Worm (Caenorhabditis elegans) whole organism, L1 larva: ENCODE measurements around the gene fog-2.

Experiments
- C16A3.4 ChIP-seq: fragments of 150-350 bp; optimal IDR thresholded peaks from 2 replicates; lab custom pipeline; 2014; ENCODE audit warnings: missing biosample characterization, missing genetic modification characterization
- aly-2 ChIP-seq: fragments of 150-350 bp; optimal IDR thresholded peaks from 2 replicates; lab custom pipeline; 2014; ENCODE audit warnings: missing biosample characterization, missing genetic modification characterization
- ama-1 ChIP-seq: fragments of 150-350 bp; optimal IDR thresholded peaks from 2 replicates; lab custom pipeline; 2014
- blmp-1 ChIP-seq: fragments of 150-350 bp; optimal IDR thresholded peaks from 2 replicates; lab custom pipeline; 2014; ENCODE audit warnings: missing biosample characterization, missing genetic modification characterization
- ceh-63 ChIP-seq: fragments of 200-800 bp; sonication (Bioruptor generic); optimal IDR thresholded peaks from 2 replicates; lab custom pipeline; 2018; ENCODE audit warnings: mild to moderate bottlenecking, missing genetic modification characterization, missing compliant biosample characterization
- ceh-8 ChIP-seq: fragments of 200-800 bp; sonication (Bioruptor generic); optimal IDR thresholded peaks from 2 replicates; lab custom pipeline; 2018; ENCODE audit warnings: mild to moderate bottlenecking, missing genetic modification characterization, moderate library complexity, missing compliant biosample characterization
- dpl-1 ChIP-seq, 3 experiments: fragments of 150-350 bp in 2 of 3; sonication (generic microtip) in 1 of 3; optimal IDR thresholded peaks; 2 replicates each; lab custom pipeline; 2014 to 2017; ENCODE audit warnings: missing biosample characterization in 3 of 3, missing genetic modification characterization in 3 of 3, missing genetic modification reagents in 3 of 3
- dsc-1 ChIP-seq: sonication (generic microtip); optimal IDR thresholded peaks from 2 replicates; lab custom pipeline; 2016; ENCODE audit warnings: mild to moderate bottlenecking, missing genetic modification characterization, missing compliant biosample characterization
- efl-1 ChIP-seq, 4 experiments: fragments of 150-350 bp; optimal IDR thresholded peaks in 3 of 4; peaks in 1 of 4; 1 replicate in 1 of 4; 2 replicates in 3 of 4; lab custom pipeline; 2014; ENCODE audit warnings: missing biosample characterization in 2 of 4, missing genetic modification characterization in 2 of 4, missing genetic modification reagents in 2 of 4
- elt-2 ChIP-seq: sonication (generic microtip); optimal IDR thresholded peaks from 2 replicates; lab custom pipeline; 2016; ENCODE audit warnings: missing genetic modification characterization, mild to moderate bottlenecking, inconsistent platforms, missing compliant biosample characterization, missing genetic modification reagents
- ets-5 ChIP-seq: fragments of 200-800 bp; sonication (Bioruptor generic); IDR thresholded peaks from 2 replicates; pipeline ENCODE4 v1.3.6; 2022; ENCODE audit warnings: missing genetic modification characterization, missing compliant biosample characterization
- fkh-4 ChIP-seq: sonication (generic microtip); optimal IDR thresholded peaks from 2 replicates; lab custom pipeline; 2016; ENCODE audit warnings: missing compliant biosample characterization, missing genetic modification characterization, borderline replicate concordance
- fkh-8 ChIP-seq: sonication (generic microtip); optimal IDR thresholded peaks from 2 replicates; lab custom pipeline; 2016; ENCODE audit warnings: mild to moderate bottlenecking, missing genetic modification characterization, missing compliant biosample characterization
- fos-1 ChIP-seq: fragments of 150-350 bp; optimal IDR thresholded peaks from 2 replicates; lab custom pipeline; 2014; ENCODE audit warnings: missing biosample characterization, missing genetic modification characterization
- hlh-4 ChIP-seq: sonication (generic microtip); optimal IDR thresholded peaks from 2 replicates; lab custom pipeline; 2016; ENCODE audit warnings: mild to moderate bottlenecking, missing genetic modification characterization, missing compliant biosample characterization
- irx-1 ChIP-seq: sonication (generic microtip); optimal IDR thresholded peaks from 2 replicates; lab custom pipeline; 2016; ENCODE audit warnings: missing genetic modification characterization, missing compliant biosample characterization
- isw-1 ChIP-seq: fragments of 200-800 bp; sonication (Bioruptor generic); IDR thresholded peaks from 2 replicates; pipeline ENCODE4 v1.3.6; 2022; ENCODE audit warnings: missing genetic modification characterization, missing compliant biosample characterization
- jun-1 ChIP-seq: fragments of 150-350 bp; optimal IDR thresholded peaks from 2 replicates; lab custom pipeline; 2014; ENCODE audit warnings: missing biosample characterization, missing genetic modification reagents, missing genetic modification characterization
- lin-13 ChIP-seq: fragments of 150-350 bp; optimal IDR thresholded peaks from 2 replicates; lab custom pipeline; 2014; ENCODE audit warnings: missing biosample characterization, missing genetic modification reagents, missing genetic modification characterization
- lin-35 ChIP-seq, 2 experiments: fragments of 150-350 bp; optimal IDR thresholded peaks; 2 replicates each; lab custom pipeline; 2014; ENCODE audit warnings: missing biosample characterization in 2 of 2, missing genetic modification characterization in 2 of 2, missing genetic modification reagents in 2 of 2
- lir-3 ChIP-seq: sonication (generic microtip); optimal IDR thresholded peaks from 2 replicates; lab custom pipeline; 2016; ENCODE audit warnings: mild to moderate bottlenecking, missing genetic modification characterization, moderate library complexity, missing compliant biosample characterization; ENCODE audit not compliant: poor library complexity
- mab-9 ChIP-seq: fragments of 200-800 bp; sonication (Bioruptor generic); IDR thresholded peaks from 2 replicates; pipeline ENCODE4 v1.3.6; 2022; ENCODE audit warnings: missing genetic modification reagents, missing genetic modification characterization, missing compliant biosample characterization
- mdl-1 ChIP-seq, 2 experiments: fragments of 150-350 bp; optimal IDR thresholded peaks; 2 replicates each; lab custom pipeline; 2014 to 2017; ENCODE audit warnings: missing biosample characterization in 2 of 2, missing genetic modification characterization in 2 of 2, inconsistent platforms in 1 of 2
- mef-2 ChIP-seq: fragments of 150-350 bp; optimal IDR thresholded peaks from 2 replicates; lab custom pipeline; 2014; ENCODE audit warnings: missing biosample characterization, missing genetic modification characterization
- mep-1 ChIP-seq: fragments of 150-350 bp; optimal IDR thresholded peaks from 2 replicates; lab custom pipeline; 2014; ENCODE audit warnings: missing biosample characterization, missing genetic modification characterization
- nhr-19 ChIP-seq: fragments of 200-800 bp; sonication (Bioruptor generic); conservative IDR thresholded peaks from 2 replicates; pipeline ENCODE4 v1.3.6; 2022; ENCODE audit warnings: missing genetic modification characterization, missing compliant biosample characterization
- nhr-20 ChIP-seq: sonication (generic microtip); optimal IDR thresholded peaks from 2 replicates; lab custom pipeline; 2016; ENCODE audit warnings: mild to moderate bottlenecking, missing genetic modification characterization, missing compliant biosample characterization
- nhr-237 ChIP-seq: fragments of 150-350 bp; optimal IDR thresholded peaks from 2 replicates; lab custom pipeline; 2014; ENCODE audit warnings: missing biosample characterization, missing genetic modification characterization
- nhr-71 ChIP-seq: sonication (generic microtip); optimal IDR thresholded peaks from 2 replicates; lab custom pipeline; 2016; ENCODE audit warnings: mild to moderate bottlenecking, missing genetic modification characterization, moderate library complexity, missing compliant biosample characterization
- nhr-76 ChIP-seq: sonication (generic microtip); optimal IDR thresholded peaks from 2 replicates; lab custom pipeline; 2017; ENCODE audit warnings: missing biosample characterization, missing genetic modification characterization
- nhr-84 ChIP-seq: sonication (generic microtip); optimal IDR thresholded peaks from 2 replicates; lab custom pipeline; 2017; ENCODE audit warnings: missing biosample characterization, missing genetic modification characterization
- nhr-90 ChIP-seq: sonication (generic microtip); optimal IDR thresholded peaks from 2 replicates; lab custom pipeline; 2016; ENCODE audit warnings: mild to moderate bottlenecking, missing genetic modification characterization, missing compliant biosample characterization; ENCODE audit not compliant: poor library complexity
- pax-3 ChIP-seq: fragments of 200-800 bp; sonication (Bioruptor generic); optimal IDR thresholded peaks from 2 replicates; lab custom pipeline; 2018; ENCODE audit warnings: mild to moderate bottlenecking, missing genetic modification characterization, moderate library complexity, missing compliant biosample characterization
- pqm-1 ChIP-seq: sonication (generic microtip); optimal IDR thresholded peaks from 3 replicates; lab custom pipeline; 2017; ENCODE audit warnings: missing biosample characterization, missing genetic modification characterization
- skn-1 ChIP-seq: fragments of 150-350 bp; optimal IDR thresholded peaks from 2 replicates; lab custom pipeline; 2014; ENCODE audit warnings: missing biosample characterization, missing genetic modification characterization
- snu-23 ChIP-seq: sonication (generic microtip); optimal IDR thresholded peaks from 2 replicates; lab custom pipeline; 2016; ENCODE audit warnings: missing genetic modification characterization, missing compliant biosample characterization
- sptf-1 ChIP-seq: fragments of 150-350 bp; optimal IDR thresholded peaks from 2 replicates; lab custom pipeline; 2014; ENCODE audit warnings: missing biosample characterization, missing genetic modification characterization
- swsn-7 ChIP-seq: sonication (generic microtip); optimal IDR thresholded peaks from 2 replicates; lab custom pipeline; 2016; ENCODE audit warnings: missing genetic modification characterization, missing compliant biosample characterization
- unc-62 ChIP-seq: fragments of 150-350 bp; optimal IDR thresholded peaks from 2 replicates; lab custom pipeline; 2014; ENCODE audit warnings: missing biosample characterization, missing genetic modification reagents, missing genetic modification characterization
- unc-86 ChIP-seq: sonication (generic microtip); optimal IDR thresholded peaks from 2 replicates; lab custom pipeline; 2016; ENCODE audit warnings: missing genetic modification characterization, missing compliant biosample characterization
- vab-15 ChIP-seq: sonication (generic microtip); optimal IDR thresholded peaks from 2 replicates; lab custom pipeline; 2017; ENCODE audit warnings: missing genotype, mild to moderate bottlenecking, missing genetic modification characterization, missing compliant biosample characterization
- ztf-4 ChIP-seq: fragments of 150-350 bp; optimal IDR thresholded peaks from 2 replicates; lab custom pipeline; 2014; ENCODE audit warnings: missing biosample characterization, missing genetic modification characterization

fog-2 gene

ce11 chrV:20163105-20163449, 36.0 kb upstream of the fog-2 start:
- no peak for TF ChIP-seq skn-1
- TF ChIP-seq ama-1 (lab: Kevin White, UChicago), result no peak
- TF ChIP-seq fos-1 (tag; lab: Kevin White, UChicago), result no peak
- no peak for TF ChIP-seq lir-3
- TF ChIP-seq lin-13 (GFP tag; lab: Kevin White, UChicago), result no peak
- no peak for TF ChIP-seq unc-62 (GFP tag; lab: Kevin White, UChicago)
- no peak for TF ChIP-seq mab-9 (GFP tag; lab: Robert Waterston, UW)
- TF ChIP-seq, all 84 proteins: peak for 0

ce11 chrV:20164059-20164892, 34.8 kb upstream of the fog-2 start, which contains the start of gene F19B2.5:
F19B2.5 (minus strand) TSS chrV:20164165.
- TF ChIP-seq vab-15, result no peak
- TF ChIP-seq lin-35 (GFP tag; optimal IDR thresholded peaks at IDR 0.05; lab: Kevin White, UChicago), result peak in 1 of 2 experiments; percentile 46
- peak; percentile 50 for TF ChIP-seq nhr-20 (tag; lab: Kevin White, UChicago)
- TF ChIP-seq mef-2, result no peak
- peak; percentile 47 for TF ChIP-seq nhr-90 (tag; lab: Kevin White, UChicago)
- TF ChIP-seq blmp-1 (tag; lab: Kevin White, UChicago), result no peak
- peak; percentile 99 for TF ChIP-seq elt-2 (tag; lab: Kevin White, UChicago)
- peak; percentile 25 for TF ChIP-seq pax-3 (tag; lab: Kevin White, UChicago)
- peak; percentile 66 for TF ChIP-seq jun-1 (tag; lab: Kevin White, UChicago)
- peak; percentile 67 for TF ChIP-seq nhr-71 (tag; lab: Kevin White, UChicago)
- peak; percentile 72 for TF ChIP-seq pqm-1
- 0 out of 2 replicates have a peak, but pooled peaks have one; percentile 8 for TF ChIP-seq nhr-19 (GFP tag; lab: Robert Waterston, UW)

- no peak for TF ChIP-seq mab-9 (GFP tag; lab: Robert Waterston, UW)
Measured at ce11 chrV:20165808-20166207, 33.2 kb upstream of the fog-2 start.

ce11 chrV:20171941-20172340, 27.1 kb upstream of the fog-2 start, which contains the start of gene srw-39:
srw-39 (minus strand) TSS chrV:20172041.
- TF ChIP-seq isw-1 (GFP tag; lab: Robert Waterston, UW), result no peak
- no peak for TF ChIP-seq aly-2 (tag; lab: Kevin White, UChicago)
- no peak for TF ChIP-seq ceh-8
- no peak for TF ChIP-seq irx-1 (tag; lab: Kevin White, UChicago)
- TF ChIP-seq elt-2 (tag; lab: Kevin White, UChicago), result no peak
- TF ChIP-seq swsn-7 (tag; lab: Kevin White, UChicago), result no peak
- TF ChIP-seq nhr-76 (tag; lab: Kevin White, UChicago), result no peak
- no peak for TF ChIP-seq sptf-1
- no peak for TF ChIP-seq fkh-8 (tag; lab: Kevin White, UChicago)
- TF ChIP-seq mdl-1 (tag; optimal IDR thresholded peaks at IDR 0.05; lab: Kevin White, UChicago), result no peak
- TF ChIP-seq blmp-1 (tag; lab: Kevin White, UChicago), result no peak
- no peak for TF ChIP-seq snu-23 (GFP tag; lab: Kevin White, UChicago)
- no peak for TF ChIP-seq nhr-237

ce11 chrV:20180819-20181218, 18.2 kb upstream of the fog-2 start:
- TF ChIP-seq efl-1 (optimal IDR thresholded peaks at IDR 0.05; lab: Kevin White, UChicago) (peak in 1 of 2 experiments; percentile 57), efl-1 (GFP tag; optimal IDR thresholded peaks at IDR 0.05 in 1 of 2; lab: Kevin White, UChicago) (peak in 1 of 2 experiments; percentile 74)

- no peak for TF ChIP-seq swsn-7 (tag; lab: Kevin White, UChicago)
- no peak for TF ChIP-seq unc-86 (tag; lab: Kevin White, UChicago)
- no peak for TF ChIP-seq fkh-4 (tag; lab: Kevin White, UChicago)
- TF ChIP-seq sptf-1, result no peak
- no peak for TF ChIP-seq C16A3.4 (tag; lab: Kevin White, UChicago)
- no peak for TF ChIP-seq pqm-1
- TF ChIP-seq nhr-20 (tag; lab: Kevin White, UChicago), result no peak
- TF ChIP-seq mab-9 (GFP tag; lab: Robert Waterston, UW), result no peak
- TF ChIP-seq snu-23 (GFP tag; lab: Kevin White, UChicago), result no peak
- no peak for TF ChIP-seq nhr-84
- no peak for TF ChIP-seq ceh-63
- no peak for TF ChIP-seq ztf-4
- no peak for TF ChIP-seq dpl-1 (GFP tag; optimal IDR thresholded peaks at IDR 0.05; lab: Kevin White, UChicago)
- TF ChIP-seq ets-5 (GFP tag; lab: Robert Waterston, UW), result no peak
- no peak for TF ChIP-seq hlh-4 (tag; lab: Kevin White, UChicago)
- no peak for TF ChIP-seq mep-1 (tag; lab: Kevin White, UChicago)
- TF ChIP-seq fkh-8 (tag; lab: Kevin White, UChicago), result no peak
- TF ChIP-seq dsc-1 (tag; lab: Kevin White, UChicago), result no peak
- TF ChIP-seq, all 84 proteins: peak for 0
Measured at ce11 chrV:20182311-20182710, 16.7 kb upstream of the fog-2 start.
